Fruit fly (Drosophila melanogaster) whole organism, embryonic: ENCODE results near the gene CG14005.

Experiments used
- Awh ChIP-seq: fragments of 200-800 bp; sonication (Bioruptor generic); IDR thresholded peaks from 2 replicates; pipeline ENCODE4, ENCODE4 v1.3.6; 2022; ENCODE audit warnings: missing biosample characterization, missing genetic modification characterization
- CG10565 ChIP-seq: fragments of 200-800 bp; sonication (Bioruptor generic); optimal IDR thresholded peaks from 3 replicates; lab custom pipeline; 2016; ENCODE audit warnings: missing biosample characterization, mild to moderate bottlenecking, missing genetic modification characterization
- CG13287 ChIP-seq: fragments of 200-800 bp; sonication (Bioruptor generic); IDR thresholded peaks from 2 replicates; pipeline ENCODE4 v1.3.6; 2022; ENCODE audit warnings: missing biosample characterization, missing genetic modification characterization; ENCODE audit not compliant: partially characterized antibody
- CG14667 ChIP-seq: fragments of 200-800 bp; sonication (Bioruptor generic); IDR thresholded peaks from 2 replicates; pipeline ENCODE4 v1.3.6; 2022; ENCODE audit warnings: missing biosample characterization, missing genetic modification characterization
- CG15011 ChIP-seq: fragments of 200-800 bp; sonication (Bioruptor generic); optimal IDR thresholded peaks from 3 replicates; lab custom pipeline; 2018; ENCODE audit warnings: missing biosample characterization, mild to moderate bottlenecking, missing genetic modification characterization
- CG15073 ChIP-seq: fragments of 200-800 bp; sonication (Bioruptor generic); optimal IDR thresholded peaks from 2 replicates; lab custom pipeline; 2016; ENCODE audit warnings: missing biosample characterization, missing genetic modification characterization
- CG1792 ChIP-seq: fragments of 200-800 bp; sonication (Bioruptor generic); optimal IDR thresholded peaks from 2 replicates; lab custom pipeline; 2016; ENCODE audit warnings: missing biosample characterization, missing genetic modification characterization
- CG18262 ChIP-seq: fragments of 200-800 bp; optimal IDR thresholded peaks from 3 replicates; lab custom pipeline; 2019; ENCODE audit warnings: missing biosample characterization, mild to moderate bottlenecking, missing genetic modification characterization, moderate library complexity
- CG18764 ChIP-seq: fragments of 200-800 bp; sonication (Bioruptor generic); optimal IDR thresholded peaks from 3 replicates; lab custom pipeline; 2016; ENCODE audit warnings: missing biosample characterization, missing genetic modification characterization
- CG3995 ChIP-seq: fragments of 200-800 bp; sonication (Bioruptor generic); optimal IDR thresholded peaks from 3 replicates; lab custom pipeline; 2016; ENCODE audit warnings: missing biosample characterization, missing genetic modification characterization
- CG4854 ChIP-seq: fragments of 200-800 bp; sonication (Bioruptor generic); optimal IDR thresholded peaks from 2 replicates; lab custom pipeline; 2016; ENCODE audit warnings: missing biosample characterization, missing genetic modification characterization, inconsistent platforms
- CG5245 ChIP-seq: fragments of 200-800 bp; sonication (Bioruptor generic); optimal IDR thresholded peaks from 3 replicates; lab custom pipeline; 2016; ENCODE audit warnings: missing biosample characterization, missing genetic modification characterization
- CG6765 ChIP-seq: fragments of 200-800 bp; sonication (Bioruptor generic); optimal IDR thresholded peaks from 3 replicates; lab custom pipeline; 2017; ENCODE audit warnings: missing biosample characterization, mild to moderate bottlenecking, missing genetic modification characterization
- CG6813 ChIP-seq: fragments of 200-800 bp; sonication (Bioruptor generic); optimal IDR thresholded peaks from 2 replicates; lab custom pipeline; 2017; ENCODE audit warnings: missing biosample characterization, missing genetic modification characterization, mild to moderate bottlenecking, moderate library complexity, missing genetic modification reagents
- CG6854 ChIP-seq: fragments of 200-800 bp; sonication (Bioruptor generic); optimal IDR thresholded peaks from 3 replicates; lab custom pipeline; 2017; ENCODE audit warnings: missing biosample characterization, mild to moderate bottlenecking, missing genetic modification characterization
- CG7556 ChIP-seq: fragments of 200-800 bp; sonication (Bioruptor generic); optimal IDR thresholded peaks from 2 replicates; lab custom pipeline; 2017; ENCODE audit warnings: missing biosample characterization, mild to moderate bottlenecking, missing genetic modification characterization
- CG9215 ChIP-seq: fragments of 200-800 bp; sonication (Bioruptor generic); IDR thresholded peaks from 2 replicates; pipeline ENCODE4 v1.3.6; 2022; ENCODE audit warnings: missing biosample characterization, missing genetic modification characterization
- Chrac-16 ChIP-seq: fragments of 200-800 bp; sonication (Bioruptor generic); optimal IDR thresholded peaks from 3 replicates; lab custom pipeline; 2016; ENCODE audit warnings: missing biosample characterization, missing genetic modification characterization
- D19B ChIP-seq: fragments of 200-800 bp; sonication (Bioruptor generic); optimal IDR thresholded peaks from 2 replicates; lab custom pipeline; 2017; ENCODE audit warnings: missing biosample characterization, mild to moderate bottlenecking, missing genetic modification characterization
- E2f1 ChIP-seq: fragments of 200-800 bp; sonication (Bioruptor generic); IDR thresholded peaks from 2 replicates; pipeline ENCODE4 v1.3.6; 2022; ENCODE audit warnings: missing biosample characterization, missing genetic modification characterization
- HLH3B ChIP-seq: fragments of 200-800 bp; sonication (Bioruptor generic); IDR thresholded peaks from 2 replicates; pipeline ENCODE4 v1.3.6; 2022; ENCODE audit warnings: missing biosample characterization, missing genetic modification characterization
- Oli ChIP-seq: fragments of 200-800 bp; sonication (Bioruptor generic); optimal IDR thresholded peaks from 2 replicates; lab custom pipeline; 2018; ENCODE audit warnings: missing biosample characterization, mild to moderate bottlenecking, missing genetic modification characterization, moderate library complexity
- Rfx ChIP-seq: fragments of 200-800 bp; sonication (Bioruptor generic); IDR thresholded peaks from 2 replicates; pipeline ENCODE4 v1.3.6; 2022; ENCODE audit warnings: missing biosample characterization, missing genetic modification characterization
- Sin3A ChIP-seq: fragments of >200 bp; optimal IDR thresholded peaks from 2 replicates; lab custom pipeline; 2018
- Ssrp ChIP-seq: fragments of 200-800 bp; sonication (Bioruptor generic); optimal IDR thresholded peaks from 2 replicates; lab custom pipeline; 2018; ENCODE audit warnings: missing biosample characterization, mild to moderate bottlenecking, missing genetic modification characterization, moderate library complexity
- Xrp1 ChIP-seq: fragments of 200-800 bp; sonication (Bioruptor generic); IDR thresholded peaks from 2 replicates; pipeline ENCODE4 v1.3.6; 2022; ENCODE audit warnings: missing biosample characterization, missing genetic modification characterization
- ash1 ChIP-seq: fragments of 200-800 bp; sonication (Bioruptor generic); optimal IDR thresholded peaks from 2 replicates; lab custom pipeline; 2018; ENCODE audit warnings: missing biosample characterization, mild to moderate bottlenecking, missing genetic modification characterization
- bab2 ChIP-seq: fragments of 200-800 bp; sonication (Bioruptor generic); optimal IDR thresholded peaks from 2 replicates; lab custom pipeline; 2016; ENCODE audit warnings: missing biosample characterization, missing genetic modification characterization
- bbx ChIP-seq: fragments of 200-800 bp; sonication (Bioruptor generic); IDR thresholded peaks from 2 replicates; pipeline ENCODE4 v1.3.6; 2022; ENCODE audit warnings: missing biosample characterization, missing genetic modification characterization; ENCODE audit not compliant: partially characterized antibody
- bsh ChIP-seq, 2 experiments: fragments of 200-800 bp; sonication (Bioruptor generic); optimal IDR thresholded peaks; 2 replicates each; lab custom pipeline; 2017 to 2018; ENCODE audit warnings: mild to moderate bottlenecking in 2 of 2, missing biosample characterization in 2 of 2, missing genetic modification characterization in 2 of 2, moderate library complexity in 1 of 2
- btn ChIP-seq: fragments of 200-800 bp; sonication (Bioruptor generic); optimal IDR thresholded peaks from 2 replicates; lab custom pipeline; 2016; ENCODE audit warnings: missing biosample characterization, missing genetic modification characterization
- cas ChIP-seq: fragments of 200-800 bp; sonication (Bioruptor generic); IDR thresholded peaks from 2 replicates; pipeline ENCODE4 v1.3.6; 2022; ENCODE audit warnings: missing biosample characterization, missing genetic modification characterization
- crol ChIP-seq: fragments of 200-800 bp; sonication (Bioruptor generic); IDR thresholded peaks from 2 replicates; pipeline ENCODE4 v1.3.6; 2022; ENCODE audit warnings: missing biosample characterization, missing genetic modification characterization
- dimm ChIP-seq: fragments of 200-800 bp; sonication (Bioruptor generic); IDR thresholded peaks from 2 replicates; pipeline ENCODE4 v1.3.6; 2022; ENCODE audit warnings: missing biosample characterization, missing genetic modification characterization
- eve ChIP-seq, 2 experiments: fragments of >200 bp; optimal IDR thresholded peaks; 2 replicates each; lab custom pipeline; 2017; ENCODE audit warnings: missing biosample characterization in 2 of 2, missing genetic modification characterization in 2 of 2
- exex ChIP-seq: fragments of 200-800 bp; sonication (Bioruptor generic); optimal IDR thresholded peaks from 4 replicates; lab custom pipeline; 2018; ENCODE audit warnings: missing biosample characterization, mild to moderate bottlenecking, missing genetic modification characterization, moderate library complexity
- gem ChIP-seq: fragments of 200-800 bp; sonication (Bioruptor generic); optimal IDR thresholded peaks from 2 replicates; lab custom pipeline; 2019; ENCODE audit warnings: missing biosample characterization, mild to moderate bottlenecking, missing genetic modification characterization, moderate library complexity
- gfzf ChIP-seq: fragments of 200-800 bp; sonication (Bioruptor generic); optimal IDR thresholded peaks from 2 replicates; lab custom pipeline; 2016; ENCODE audit warnings: missing biosample characterization, mild to moderate bottlenecking, missing genetic modification characterization, moderate library complexity
- gro ChIP-seq: fragments of 200-800 bp; sonication (Bioruptor generic); optimal IDR thresholded peaks from 2 replicates; lab custom pipeline; 2016; ENCODE audit warnings: missing biosample characterization, missing genetic modification characterization
- ind ChIP-seq: fragments of 200-800 bp; sonication (Bioruptor generic); optimal IDR thresholded peaks from 3 replicates; lab custom pipeline; 2016; ENCODE audit warnings: missing biosample characterization, missing genetic modification characterization
- inv ChIP-seq: fragments of 200-800 bp; sonication (Bioruptor generic); IDR thresholded peaks from 2 replicates; pipeline ENCODE4 v1.3.6; 2022; ENCODE audit warnings: missing biosample characterization, missing genetic modification characterization; ENCODE audit not compliant: partially characterized antibody
- jing ChIP-seq: fragments of 200-800 bp; sonication (Bioruptor generic); optimal IDR thresholded peaks from 2 replicates; lab custom pipeline; 2018; ENCODE audit warnings: missing biosample characterization, mild to moderate bottlenecking, missing genetic modification characterization
- lola ChIP-seq, 3 experiments: fragments of >200 bp in 2 of 3; fragments of 200-800 bp in 1 of 3; sonication (Bioruptor generic) in 1 of 3; optimal IDR thresholded peaks; 2 replicates each; lab custom pipeline; 2017 to 2019; ENCODE audit warnings: missing biosample characterization in 3 of 3, missing genetic modification characterization in 3 of 3, mild to moderate bottlenecking in 1 of 3, moderate library complexity in 1 of 3
- mirr ChIP-seq: fragments of 200-800 bp; sonication (Bioruptor generic); optimal IDR thresholded peaks from 3 replicates; lab custom pipeline; 2018; ENCODE audit warnings: missing biosample characterization, mild to moderate bottlenecking, missing genetic modification characterization
- nmo ChIP-seq: fragments of 200-800 bp; sonication (Bioruptor generic); optimal IDR thresholded peaks from 2 replicates; lab custom pipeline; 2018; ENCODE audit warnings: missing biosample characterization, mild to moderate bottlenecking, missing genetic modification characterization, moderate library complexity
- pnt ChIP-seq: fragments of 200-800 bp; sonication (Bioruptor generic); optimal IDR thresholded peaks from 3 replicates; lab custom pipeline; 2016; ENCODE audit warnings: missing biosample characterization, missing genetic modification characterization
- sc ChIP-seq, 3 experiments: fragments of >200 bp in 2 of 3; fragments of 200-800 bp in 1 of 3; sonication (Bioruptor generic) in 1 of 3; optimal IDR thresholded peaks; 2 replicates in 2 of 3; 3 replicates in 1 of 3; lab custom pipeline; 2017; ENCODE audit warnings: mild to moderate bottlenecking in 1 of 3, missing biosample characterization in 1 of 3, missing genetic modification characterization in 1 of 3, missing genetic modification reagents in 1 of 3
- sisA ChIP-seq: fragments of 200-800 bp; sonication (Bioruptor generic); IDR thresholded peaks from 2 replicates; pipeline ENCODE4 v1.3.6; 2022; ENCODE audit warnings: missing biosample characterization, missing genetic modification characterization
- slou ChIP-seq: fragments of 200-800 bp; sonication (Bioruptor generic); optimal IDR thresholded peaks from 3 replicates; lab custom pipeline; 2016; ENCODE audit warnings: missing biosample characterization, missing genetic modification characterization
- sug ChIP-seq: fragments of 200-800 bp; optimal IDR thresholded peaks from 2 replicates; lab custom pipeline; 2019; ENCODE audit warnings: missing biosample characterization, mild to moderate bottlenecking, missing genetic modification characterization, moderate library complexity
- vvl ChIP-seq: fragments of 200-800 bp; sonication (Bioruptor generic); IDR thresholded peaks from 2 replicates; pipeline ENCODE4 v1.3.6; 2022; ENCODE audit warnings: missing biosample characterization, missing genetic modification characterization
- wdn ChIP-seq: fragments of 200-800 bp; sonication (Bioruptor generic); IDR thresholded peaks from 2 replicates; pipeline ENCODE4 v1.3.6; 2022; ENCODE audit warnings: missing biosample characterization, missing genetic modification characterization

Gene CG14005

dm6 chr2L:5797977-5798376 is 3.8 kb downstream of the CG14005 start (continued):
- TF ChIP-seq CG10565 (GFP tag; lab: Kevin White, UChicago) (no peak), CG6765 (peak; percentile 28), CG1792 (GFP tag; lab: Kevin White, UChicago) (peak; percentile 42), bab2 (peak; percentile 49), Chrac-16 (GFP tag; lab: Kevin White, UChicago) (no peak), gem (tag; lab: Kevin White, UChicago) (peak; percentile 76), CG5245 (no peak), exex (tag; lab: Kevin White, UChicago) (no peak), CG18262 (tag; lab: Kevin White, UChicago) (no peak), CG6854 (GFP tag; lab: Kevin White, UChicago) (peak; percentile 10), Xrp1 (GFP tag; lab: Robert Waterston, UW) (no peak), vvl (no peak), cas (GFP tag; lab: Robert Waterston, UW) (no peak), CG3995 (GFP tag; lab: Kevin White, UChicago) (no peak), Sin3A (lab: Kevin White, UChicago) (no peak), mirr (GFP tag; lab: Kevin White, UChicago) (peak; percentile 51), Awh (GFP tag; lab: Robert Waterston, UW) (no peak), Ssrp (no peak), CG9215 (GFP tag; lab: Robert Waterston, UW) (no peak), E2f1 (GFP tag; lab: Robert Waterston, UW) (no peak), eve (GFP tag; optimal IDR thresholded peaks at IDR 0.05; lab: Kevin White, UChicago) (no peak), jing (GFP tag; lab: Kevin White, UChicago) (no peak), sc (optimal IDR thresholded peaks at IDR 0.05; lab: Kevin White, UChicago) (no peak), sc (GFP tag; optimal IDR thresholded peaks at IDR 0.05; lab: Kevin White, UChicago) (no peak), HLH3B (GFP tag; lab: Robert Waterston, UW) (no peak), nmo (GFP tag; lab: Kevin White, UChicago) (no peak), CG13287 (GFP tag; lab: Robert Waterston, UW) (no peak), lola (GFP tag; optimal IDR thresholded peaks at IDR 0.05; lab: Kevin White, UChicago) (no peak), dimm (GFP tag; lab: Robert Waterston, UW) (no peak), gro (GFP tag; lab: Kevin White, UChicago) (peak; percentile 49), CG15011 (GFP tag; lab: Kevin White, UChicago) (peak; percentile 61), pnt (GFP tag; lab: Kevin White, UChicago) (no peak), bbx (GFP tag; lab: Robert Waterston, UW) (no peak), ash1 (GFP tag; lab: Kevin White, UChicago) (no peak), btn (GFP tag; lab: Kevin White, UChicago) (no peak), CG18764 (GFP tag; lab: Kevin White, UChicago) (peak; percentile 61), CG14667 (GFP tag; lab: Robert Waterston, UW) (no peak), Rfx (GFP tag; lab: Robert Waterston, UW) (peak; percentile 78), gfzf (no peak), inv (GFP tag; lab: Robert Waterston, UW) (no peak), sisA (GFP tag; lab: Robert Waterston, UW) (no peak), sug (tag; lab: Kevin White, UChicago) (peak; percentile 45), ind (GFP tag; lab: Kevin White, UChicago) (no peak), wdn (no peak), D19B (GFP tag; lab: Kevin White, UChicago) (peak; percentile 38), CG4854 (GFP tag; lab: Kevin White, UChicago) (peak; percentile 67), bsh (GFP tag; optimal IDR thresholded peaks at IDR 0.05; lab: Kevin White, UChicago) (peak in 1 of 2 experiments; percentile 48), CG7556 (GFP tag; lab: Kevin White, UChicago) (peak; percentile 37), crol (GFP tag; lab: Robert Waterston, UW) (no peak), Oli (tag; lab: Kevin White, UChicago) (peak; percentile 38), slou (GFP tag; lab: Kevin White, UChicago) (no peak), CG15073 (GFP tag; lab: Kevin White, UChicago) (no peak), CG6813 (GFP tag; lab: Kevin White, UChicago) (peak; percentile 55)
